Fruit fly (Drosophila melanogaster) whole organism, larva: ENCODE measurements around the gene CG9630.

Experiments
- noc ChIP-seq: fragments of 200-800 bp; sonication (Bioruptor generic); optimal IDR thresholded peaks from 3 replicates; lab custom pipeline; 2019; ENCODE audit warnings: missing biosample characterization, mild to moderate bottlenecking, missing genetic modification characterization, moderate library complexity

The CG9630 gene

dm6 chr3R:8269740-8270139 is at the start of gene CG9630:
CG9630 (minus strand) TSS chr3R:8269896.
- TF ChIP-seq noc (tag; lab: Kevin White, UChicago) = no peak

dm6 chr3R:8317709-8318335 is 48.1 kb upstream of the CG9630 start:
- TF ChIP-seq noc (tag; lab: Kevin White, UChicago) = no peak

dm6 chr3R:8317215-8317614 is 47.5 kb upstream of the CG9630 start, which contains the start of gene Ctr1B:
Ctr1B (plus strand) TSS chr3R:8317612.
- peak; percentile 44 for TF ChIP-seq noc (tag; lab: Kevin White, UChicago)

- TF ChIP-seq noc (tag; lab: Kevin White, UChicago) = no peak
These were observed 46.8 kb upstream of the CG9630 start, which contains the start of gene Coq2 for dm6 chr3R:8316344-8317105. Coq2 (minus strand) TSS chr3R:8316543.

- TF ChIP-seq noc (tag; lab: Kevin White, UChicago) = no peak
These were observed 43.3 kb upstream of the CG9630 start, which contains the start of gene CG7483 for dm6 chr3R:8313038-8313437. CG7483 (plus strand) TSS chr3R:8313208.

dm6 chr3R:8312037-8312436 is 42.3 kb upstream of the CG9630 start, which contains the start of the genes CG11694 and CG11698:
CG11694 (minus strand) TSS chr3R:8312137.
CG11698 (plus strand) TSS chr3R:8312188.
- no peak for TF ChIP-seq noc (tag; lab: Kevin White, UChicago)

- no peak for TF ChIP-seq noc (tag; lab: Kevin White, UChicago)
These were observed 41.0 kb upstream of the CG9630 start, which contains the start of gene CG11693 for dm6 chr3R:8310678-8311077. CG11693 (minus strand) TSS chr3R:8310778.

dm6 chr3R:8308515-8308959 is 38.8 kb upstream of the CG9630 start, which contains the start of gene tex:
tex (minus strand) TSS chr3R:8308645.
- no peak for TF ChIP-seq noc (tag; lab: Kevin White, UChicago)

- TF ChIP-seq noc (tag; lab: Kevin White, UChicago) = no peak
These were observed 37.6 kb upstream of the CG9630 start for dm6 chr3R:8307283-8307682.

dm6 chr3R:8306927-8307261 is 37.2 kb upstream of the CG9630 start:
- TF ChIP-seq noc (tag; lab: Kevin White, UChicago) = no peak

dm6 chr3R:8306188-8306926 is 36.7 kb upstream of the CG9630 start:
- TF ChIP-seq noc (tag; lab: Kevin White, UChicago) = no peak

dm6 chr3R:8305110-8305509 is 35.4 kb upstream of the CG9630 start, which contains the start of gene Sgt1:
Sgt1 (minus strand) TSS chr3R:8305274.
- no peak for TF ChIP-seq noc (tag; lab: Kevin White, UChicago)

- TF ChIP-seq noc (tag; lab: Kevin White, UChicago) = no peak
These were observed 34.2 kb upstream of the CG9630 start, which contains the start of gene nac for dm6 chr3R:8303848-8304247. nac (minus strand) TSS chr3R:8304023.

- no peak for TF ChIP-seq noc (tag; lab: Kevin White, UChicago)
These were observed 31.4 kb upstream of the CG9630 start, which contains the start of the genes CG9626 and mRpL1 for dm6 chr3R:8300928-8301752. CG9626 (minus strand) TSS chr3R:8300978. mRpL1 (plus strand) TSS chr3R:8301440.

dm6 chr3R:8292034-8292433 is 22.3 kb upstream of the CG9630 start, which contains the start of gene CG31463:
CG31463 (plus strand) TSS chr3R:8292335.
- no peak for TF ChIP-seq noc (tag; lab: Kevin White, UChicago)
